Worm (Caenorhabditis elegans) whole organism, midembryonic: Measurements from ENCODE around the gene Y69A2AR.50.

Experiments
- T22C8.4 ChIP-seq: fragments of 200-800 bp; sonication (Bioruptor generic); IDR thresholded peaks from 2 replicates; pipeline ENCODE4 v1.3.6; 2022; ENCODE audit warnings: missing genetic modification characterization, missing compliant biosample characterization
- cog-1 ChIP-seq: sonication (generic microtip); optimal IDR thresholded peaks from 2 replicates; lab custom pipeline; 2016; ENCODE audit warnings: missing genetic modification characterization, missing compliant biosample characterization
- flt-1 ChIP-seq: fragments of 200-800 bp; sonication (Bioruptor generic); IDR thresholded peaks from 2 replicates; pipeline ENCODE4 v1.3.6; 2022; ENCODE audit warnings: missing genetic modification characterization, missing compliant biosample characterization
- klf-2 ChIP-seq: fragments of 200-800 bp; sonication (Bioruptor generic); conservative IDR thresholded peaks from 2 replicates; pipeline ENCODE4 v1.3.6; 2022; ENCODE audit warnings: missing genetic modification reagents, missing genetic modification characterization, missing compliant biosample characterization
- med-1 ChIP-seq: sonication (generic microtip); optimal IDR thresholded peaks from 2 replicates; lab custom pipeline; 2017; ENCODE audit warnings: missing genetic modification characterization, mild to moderate bottlenecking, missing compliant biosample characterization, antibody characterized with exemption, missing genetic modification reagents; ENCODE audit not compliant: insufficient read depth
- ref-1 ChIP-seq: fragments of 200-800 bp; sonication (Bioruptor generic); conservative IDR thresholded peaks from 2 replicates; pipeline ENCODE4 v1.3.6; 2022; ENCODE audit warnings: missing genetic modification reagents, missing genetic modification characterization, missing compliant biosample characterization
- tab-1 ChIP-seq: fragments of 200-800 bp; sonication (Bioruptor generic); IDR thresholded peaks from 2 replicates; pipeline ENCODE4 v1.3.6; 2022; ENCODE audit warnings: missing genetic modification characterization, missing compliant biosample characterization
- ztf-23 ChIP-seq: fragments of 200-800 bp; sonication (Bioruptor generic); IDR thresholded peaks from 2 replicates; pipeline ENCODE4 v1.3.6; 2022; ENCODE audit warnings: missing genetic modification reagents, missing genetic modification characterization, missing compliant biosample characterization
- ztf-29 ChIP-seq: fragments of 200-800 bp; sonication (Bioruptor generic); IDR thresholded peaks from 2 replicates; pipeline ENCODE4 v1.3.6; 2022; ENCODE audit warnings: missing genetic modification reagents, missing genetic modification characterization, missing compliant biosample characterization

Gene Y69A2AR.50

ce11 chrIV:2562071-2562470 is at the start of gene Y69A2AR.50:
Y69A2AR.50 (plus strand) TSS chrIV:2562371.
- no peak for TF ChIP-seq flt-1 (GFP tag; lab: Robert Waterston, UW)
- TF ChIP-seq ztf-23 (GFP tag; lab: Robert Waterston, UW), result no peak
- no peak for TF ChIP-seq klf-2 (GFP tag; lab: Robert Waterston, UW)
- TF ChIP-seq tab-1 (GFP tag; lab: Robert Waterston, UW), result no peak
- no peak for TF ChIP-seq ztf-29
- TF ChIP-seq cog-1 (tag; lab: Kevin White, UChicago), result no peak
- no peak for TF ChIP-seq ref-1
- no peak for TF ChIP-seq T22C8.4 (GFP tag; lab: Robert Waterston, UW)
- no peak for TF ChIP-seq med-1 (GFP tag; lab: Kevin White, UChicago)

ce11 chrIV:2526836-2527235 is 35.3 kb upstream of the Y69A2AR.50 start:
- TF ChIP-seq tab-1 (GFP tag; lab: Robert Waterston, UW) (no peak), T22C8.4 (GFP tag; lab: Robert Waterston, UW) (peak; percentile 79)

ce11 chrIV:2528741-2529140 is 33.4 kb upstream of the Y69A2AR.50 start:
- TF ChIP-seq T22C8.4 (GFP tag; lab: Robert Waterston, UW), result peak; percentile 26; the same call in 1 of the 2 replicates

ce11 chrIV:2529281-2529680 is 32.9 kb upstream of the Y69A2AR.50 start:
- TF ChIP-seq T22C8.4 (GFP tag; lab: Robert Waterston, UW) (peak; percentile 54), flt-1 (GFP tag; lab: Robert Waterston, UW) (no peak), med-1 (GFP tag; lab: Kevin White, UChicago) (no peak)

ce11 chrIV:2530285-2530684 is 31.9 kb upstream of the Y69A2AR.50 start:
- TF ChIP-seq T22C8.4 (GFP tag; lab: Robert Waterston, UW) (peak; percentile 77; the same call in 1 of the 2 replicates), klf-2 (GFP tag; lab: Robert Waterston, UW) (no peak)

ce11 chrIV:2537741-2538140 is 24.4 kb upstream of the Y69A2AR.50 start:
- TF ChIP-seq klf-2 (GFP tag; lab: Robert Waterston, UW), result no peak
- no peak for TF ChIP-seq ztf-29
- TF ChIP-seq T22C8.4 (GFP tag; lab: Robert Waterston, UW), result no peak
- TF ChIP-seq ztf-23 (GFP tag; lab: Robert Waterston, UW), result no peak
- no peak for TF ChIP-seq cog-1 (tag; lab: Kevin White, UChicago)
- no peak for TF ChIP-seq flt-1 (GFP tag; lab: Robert Waterston, UW)
- TF ChIP-seq tab-1 (GFP tag; lab: Robert Waterston, UW), result no peak
- TF ChIP-seq med-1 (GFP tag; lab: Kevin White, UChicago), result no peak
- no peak for TF ChIP-seq ref-1

- TF ChIP-seq T22C8.4 (GFP tag; lab: Robert Waterston, UW) (no peak), med-1 (GFP tag; lab: Kevin White, UChicago) (no peak), ref-1 (no peak), ztf-29 (no peak), tab-1 (GFP tag; lab: Robert Waterston, UW) (no peak), klf-2 (GFP tag; lab: Robert Waterston, UW) (no peak), ztf-23 (GFP tag; lab: Robert Waterston, UW) (no peak), cog-1 (tag; lab: Kevin White, UChicago) (no peak), flt-1 (GFP tag; lab: Robert Waterston, UW) (no peak)
Measured at ce11 chrIV:2542001-2542400, 20.2 kb upstream of the Y69A2AR.50 start, which contains the start of gene sprr-3. sprr-3 (plus strand) TSS chrIV:2542301.

- TF ChIP-seq ref-1 (no peak), med-1 (GFP tag; lab: Kevin White, UChicago) (no peak), klf-2 (GFP tag; lab: Robert Waterston, UW) (no peak), cog-1 (tag; lab: Kevin White, UChicago) (no peak), ztf-29 (no peak), ztf-23 (GFP tag; lab: Robert Waterston, UW) (no peak), flt-1 (GFP tag; lab: Robert Waterston, UW) (no peak), T22C8.4 (GFP tag; lab: Robert Waterston, UW) (peak; percentile 80), tab-1 (GFP tag; lab: Robert Waterston, UW) (no peak)
Measured at ce11 chrIV:2548766-2549165, 13.4 kb upstream of the Y69A2AR.50 start.

ce11 chrIV:2549542-2549941 is 12.6 kb upstream of the Y69A2AR.50 start:
- TF ChIP-seq T22C8.4 (GFP tag; lab: Robert Waterston, UW) (peak; percentile 88), cog-1 (tag; lab: Kevin White, UChicago) (no peak), med-1 (GFP tag; lab: Kevin White, UChicago) (no peak)

ce11 chrIV:2551418-2551817 is 10.8 kb upstream of the Y69A2AR.50 start, which contains the start of gene Y69A2AR.23:
Y69A2AR.23 (minus strand) TSS chrIV:2551684.
- TF ChIP-seq klf-2 (GFP tag; lab: Robert Waterston, UW) (no peak), T22C8.4 (GFP tag; lab: Robert Waterston, UW) (peak; percentile 60), ref-1 (no peak), cog-1 (tag; lab: Kevin White, UChicago) (no peak), ztf-23 (GFP tag; lab: Robert Waterston, UW) (no peak)

- TF ChIP-seq ztf-23 (GFP tag; lab: Robert Waterston, UW), result no peak
- no peak for TF ChIP-seq T22C8.4 (GFP tag; lab: Robert Waterston, UW)
- no peak for TF ChIP-seq cog-1 (tag; lab: Kevin White, UChicago)
- TF ChIP-seq klf-2 (GFP tag; lab: Robert Waterston, UW), result no peak
- no peak for TF ChIP-seq ztf-29
- TF ChIP-seq flt-1 (GFP tag; lab: Robert Waterston, UW), result no peak
- no peak for TF ChIP-seq med-1 (GFP tag; lab: Kevin White, UChicago)
- TF ChIP-seq tab-1 (GFP tag; lab: Robert Waterston, UW), result no peak
- TF ChIP-seq ref-1, result no peak
Measured at ce11 chrIV:2551838-2552237, 10.3 kb upstream of the Y69A2AR.50 start.
